Comparison of ENCODE assay signal across 2 fruit fly cellular contexts in the genomic region with DNA sequence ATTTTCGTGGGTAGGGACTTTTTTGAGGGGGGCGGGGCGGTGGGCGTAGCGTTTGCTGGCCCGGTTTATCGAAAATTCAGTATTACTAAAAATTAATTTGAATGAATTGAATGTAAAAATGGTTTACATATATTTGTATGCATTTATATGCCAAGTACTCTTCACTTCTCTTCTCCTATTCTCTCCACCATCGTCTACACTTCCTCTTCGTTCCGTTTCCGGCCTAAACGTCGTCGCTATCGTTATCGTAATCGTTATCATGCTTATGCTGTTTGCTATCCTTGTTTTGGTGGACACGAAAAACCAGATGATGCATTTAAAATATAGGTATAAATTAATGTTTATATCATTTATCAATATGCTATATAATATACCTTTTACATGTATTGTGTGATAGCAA.
TF ChIP-seq lines count a peak whose summit lies in the region.

No protein-coding gene starts in this region.

TF ChIP-seq in whole organism, embryonic, 481 proteins besides CTCF, POLR2A, EP300 and RAD21 (continued from another document and continues in another):
- no peak for TF ChIP-seq H2.0 (GFP tag; IDR thresholded peaks at IDR 0.05; lab: Robert Waterston, UW)
- no peak for TF ChIP-seq Usf (GFP tag; optimal IDR thresholded peaks at IDR 0.05; lab: Kevin White, UChicago)
- TF ChIP-seq CG31388 (GFP tag; optimal IDR thresholded peaks at IDR 0.05; lab: Kevin White, UChicago), result no peak
- TF ChIP-seq CG17612 (GFP tag; IDR thresholded peaks at IDR 0.05; lab: Robert Waterston, UW), result no peak
- no peak for TF ChIP-seq Atf6 (GFP tag; IDR thresholded peaks at IDR 0.05; lab: Robert Waterston, UW)
- no peak for TF ChIP-seq CG33213 (GFP tag; optimal IDR thresholded peaks at IDR 0.05; lab: Kevin White, UChicago)
- no peak for TF ChIP-seq kah (GFP tag; optimal IDR thresholded peaks at IDR 0.05; lab: Kevin White, UChicago)
- TF ChIP-seq CG16863 (GFP tag; optimal IDR thresholded peaks at IDR 0.05; lab: Kevin White, UChicago), result no peak
- TF ChIP-seq CG6272 (GFP tag; IDR thresholded peaks at IDR 0.05; lab: Robert Waterston, UW), result no peak
- peak; percentile 67 for TF ChIP-seq CG7987 (GFP tag; optimal IDR thresholded peaks at IDR 0.05; lab: Kevin White, UChicago)
- peak; percentile 48 for TF ChIP-seq sens (GFP tag; lab: Kevin White, UChicago)
- TF ChIP-seq Rx (GFP tag; IDR thresholded peaks at IDR 0.05; lab: Robert Waterston, UW), result no peak
- no peak for TF ChIP-seq prd (optimal IDR thresholded peaks at IDR 0.05; lab: Kevin White, UChicago)
- TF ChIP-seq prd (GFP tag; IDR thresholded peaks at IDR 0.05; lab: Robert Waterston, UW), result no peak
- TF ChIP-seq sr (GFP tag; IDR thresholded peaks at IDR 0.05; lab: Robert Waterston, UW), result 0 out of 3 replicates have a peak, but pooled peaks have one; percentile 28
- TF ChIP-seq ci (GFP tag; IDR thresholded peaks at IDR 0.05; lab: Robert Waterston, UW), result peak; percentile 63; the same call in 1 of the 3 replicates
- TF ChIP-seq Lpt (GFP tag; optimal IDR thresholded peaks at IDR 0.05; lab: Kevin White, UChicago), result no peak
- no peak for TF ChIP-seq aop (GFP tag; IDR thresholded peaks at IDR 0.05; lab: Robert Waterston, UW)
- TF ChIP-seq CG4707 (GFP tag; optimal IDR thresholded peaks at IDR 0.05; lab: Kevin White, UChicago), result peak; percentile 45
- TF ChIP-seq CG14441 (GFP tag; IDR thresholded peaks at IDR 0.05; lab: Robert Waterston, UW), result no peak
- peak; percentile 48 for TF ChIP-seq HHEX (GFP tag; optimal IDR thresholded peaks at IDR 0.05; lab: Kevin White, UChicago)
- TF ChIP-seq CG10366 (GFP tag; IDR thresholded peaks at IDR 0.05; lab: Robert Waterston, UW), result no peak
- TF ChIP-seq unpg (GFP tag; optimal IDR thresholded peaks at IDR 0.05; lab: Kevin White, UChicago), result peak; percentile 30
- TF ChIP-seq hkb (optimal IDR thresholded peaks at IDR 0.05; lab: Kevin White, UChicago), result no peak
- TF ChIP-seq hkb (GFP tag; IDR thresholded peaks at IDR 0.05; lab: Robert Waterston, UW), result peak; percentile 13; the same call in 1 of the 2 replicates
- 0 out of 2 replicates have a peak, but pooled peaks have one; percentile 13 for TF ChIP-seq Dref (GFP tag; IDR thresholded peaks at IDR 0.05; lab: Robert Waterston, UW)
- TF ChIP-seq D (optimal IDR thresholded peaks at IDR 0.05; lab: Kevin White, UChicago), result no peak
- TF ChIP-seq D (GFP tag; optimal IDR thresholded peaks at IDR 0.05; lab: Kevin White, UChicago), result no peak
- TF ChIP-seq sug (tag; optimal IDR thresholded peaks at IDR 0.05; lab: Kevin White, UChicago), result no peak
- TF ChIP-seq ems (GFP tag; optimal IDR thresholded peaks at IDR 0.05; lab: Kevin White, UChicago), result no peak
- no peak for TF ChIP-seq run (tag; optimal IDR thresholded peaks at IDR 0.05; lab: Kevin White, UChicago)
- TF ChIP-seq CG31365 (tag; optimal IDR thresholded peaks at IDR 0.05; lab: Kevin White, UChicago), result no peak
- no peak for TF ChIP-seq CG42726 (GFP tag; IDR thresholded peaks at IDR 0.05; lab: Robert Waterston, UW; ENCODE audit: partially characterized antibody)
- no peak for TF ChIP-seq tin (GFP tag; optimal IDR thresholded peaks at IDR 0.05; lab: Kevin White, UChicago)
- TF ChIP-seq CG17361 (GFP tag; IDR thresholded peaks at IDR 0.05; lab: Robert Waterston, UW), result no peak
- no peak for TF ChIP-seq CG11560 (tag; IDR thresholded peaks at IDR 0.05; lab: Robert Waterston, UW)
- no peak for TF ChIP-seq CrebB (tag; optimal IDR thresholded peaks at IDR 0.05; lab: Kevin White, UChicago)
- TF ChIP-seq CG9817 (tag; optimal IDR thresholded peaks at IDR 0.05; lab: Kevin White, UChicago), result no peak
- TF ChIP-seq CG7963 (GFP tag; IDR thresholded peaks at IDR 0.05; lab: Robert Waterston, UW; ENCODE audit: partially characterized antibody), result no peak
- no peak for TF ChIP-seq zen2 (GFP tag; IDR thresholded peaks at IDR 0.05; lab: Robert Waterston, UW; ENCODE audit: partially characterized antibody)
- peak; percentile 6 for TF ChIP-seq CG13775 (GFP tag; optimal IDR thresholded peaks at IDR 0.05; lab: Kevin White, UChicago)
- no peak for TF ChIP-seq Awh (GFP tag; IDR thresholded peaks at IDR 0.05; lab: Robert Waterston, UW)
- TF ChIP-seq CG13296 (GFP tag; optimal IDR thresholded peaks at IDR 0.05; lab: Kevin White, UChicago), result peak; percentile 50
- TF ChIP-seq H15 (GFP tag; IDR thresholded peaks at IDR 0.05; lab: Robert Waterston, UW), result no peak
- no peak for TF ChIP-seq lab (GFP tag; optimal IDR thresholded peaks at IDR 0.05; lab: Kevin White, UChicago)
- no peak for TF ChIP-seq chn (GFP tag; optimal IDR thresholded peaks at IDR 0.05; lab: Kevin White, UChicago)
- TF ChIP-seq fd102C (GFP tag; optimal IDR thresholded peaks at IDR 0.05; lab: Kevin White, UChicago), result no peak
- TF ChIP-seq bbx (GFP tag; IDR thresholded peaks at IDR 0.05; lab: Robert Waterston, UW; ENCODE audit: partially characterized antibody), result no peak
- TF ChIP-seq toy (GFP tag; IDR thresholded peaks at IDR 0.05; lab: Robert Waterston, UW), result no peak
- no peak for TF ChIP-seq HmgD (GFP tag; optimal IDR thresholded peaks at IDR 0.05; lab: Kevin White, UChicago)
- TF ChIP-seq crol (GFP tag; IDR thresholded peaks at IDR 0.05; lab: Robert Waterston, UW), result peak; percentile 57
- no peak for TF ChIP-seq CG6791 (GFP tag; IDR thresholded peaks at IDR 0.05; lab: Robert Waterston, UW; ENCODE audit: partially characterized antibody)
- TF ChIP-seq cato (GFP tag; optimal IDR thresholded peaks at IDR 0.05; lab: Kevin White, UChicago; ENCODE audit: borderline replicate concordance), result no peak
- TF ChIP-seq CG9876 (GFP tag; optimal IDR thresholded peaks at IDR 0.05; lab: Kevin White, UChicago), result no peak
- TF ChIP-seq bowl (GFP tag; IDR thresholded peaks at IDR 0.05; lab: Robert Waterston, UW), result no peak
- TF ChIP-seq CG32767 (GFP tag; IDR thresholded peaks at IDR 0.05; lab: Robert Waterston, UW), result no peak
- TF ChIP-seq Sin3A (optimal IDR thresholded peaks at IDR 0.05; lab: Kevin White, UChicago), result no peak
- TF ChIP-seq HmgZ (tag; optimal IDR thresholded peaks at IDR 0.05; lab: Kevin White, UChicago), result no peak
- no peak for TF ChIP-seq CG31224 (GFP tag; IDR thresholded peaks at IDR 0.05; lab: Robert Waterston, UW)
- TF ChIP-seq pros (GFP tag; optimal IDR thresholded peaks at IDR 0.05; lab: Kevin White, UChicago), result no peak
- TF ChIP-seq da (GFP tag; optimal IDR thresholded peaks at IDR 0.05; lab: Kevin White, UChicago), result no peak
- no peak for TF ChIP-seq CG34224 (GFP tag; IDR thresholded peaks at IDR 0.05; lab: Robert Waterston, UW; ENCODE audit: partially characterized antibody)
- no peak for TF ChIP-seq slp2 (GFP tag; optimal IDR thresholded peaks at IDR 0.05; lab: Kevin White, UChicago)
- TF ChIP-seq CG33557 (GFP tag; optimal IDR thresholded peaks at IDR 0.05; lab: Kevin White, UChicago), result no peak
- TF ChIP-seq Side (GFP tag; optimal IDR thresholded peaks at IDR 0.05; lab: Kevin White, UChicago), result no peak
- no peak for TF ChIP-seq Scr (GFP tag; IDR thresholded peaks at IDR 0.05; lab: Robert Waterston, UW; ENCODE audit: partially characterized antibody)

TF ChIP-seq in whole organism, prepupa, 60 proteins besides CTCF, POLR2A, EP300 and RAD21 (continued from another document):
- TF ChIP-seq spab (GFP tag; optimal IDR thresholded peaks at IDR 0.05; lab: Kevin White, UChicago), result no peak
- no peak for TF ChIP-seq Eip75B (GFP tag; optimal IDR thresholded peaks at IDR 0.05; lab: Kevin White, UChicago)
- TF ChIP-seq fkh (GFP tag; optimal IDR thresholded peaks at IDR 0.05; lab: Kevin White, UChicago), result no peak
- TF ChIP-seq pdm3 (GFP tag; optimal IDR thresholded peaks at IDR 0.05; lab: Kevin White, UChicago), result no peak
- peak; percentile 18 for TF ChIP-seq CG7368 (GFP tag; optimal IDR thresholded peaks at IDR 0.05; lab: Kevin White, UChicago)
- TF ChIP-seq CG6276 (GFP tag; optimal IDR thresholded peaks at IDR 0.05; lab: Kevin White, UChicago), result no peak
- no peak for TF ChIP-seq Lpt (GFP tag; optimal IDR thresholded peaks at IDR 0.05; lab: Kevin White, UChicago)
- no peak for TF ChIP-seq dsx (GFP tag; optimal IDR thresholded peaks at IDR 0.05; lab: Kevin White, UChicago; ENCODE audit: poor library complexity, severe bottlenecking)
- no peak for TF ChIP-seq CG6808 (GFP tag; optimal IDR thresholded peaks at IDR 0.05; lab: Kevin White, UChicago)
- no peak for TF ChIP-seq Met (GFP tag; optimal IDR thresholded peaks at IDR 0.05; lab: Kevin White, UChicago)
- TF ChIP-seq achi (GFP tag; optimal IDR thresholded peaks at IDR 0.05; lab: Kevin White, UChicago), result peak; percentile 11
- no peak for TF ChIP-seq lz (GFP tag; optimal IDR thresholded peaks at IDR 0.05; lab: Kevin White, UChicago)
- no peak for TF ChIP-seq CG4318 (GFP tag; optimal IDR thresholded peaks at IDR 0.05; lab: Kevin White, UChicago)
- TF ChIP-seq Smox (GFP tag; optimal IDR thresholded peaks at IDR 0.05; lab: Kevin White, UChicago), result no peak
- TF ChIP-seq vri (GFP tag; optimal IDR thresholded peaks at IDR 0.05; lab: Kevin White, UChicago), result no peak
- peak; percentile 36 for TF ChIP-seq CG6854 (GFP tag; optimal IDR thresholded peaks at IDR 0.05; lab: Kevin White, UChicago)
- TF ChIP-seq CG34406 (GFP tag; optimal IDR thresholded peaks at IDR 0.05; lab: Kevin White, UChicago), result peak; percentile 14
- no peak for TF ChIP-seq CG1621 (tag; optimal IDR thresholded peaks at IDR 0.05; lab: Kevin White, UChicago)
- no peak for TF ChIP-seq CG31627 (GFP tag; optimal IDR thresholded peaks at IDR 0.05; lab: Kevin White, UChicago)
- no peak for TF ChIP-seq CG8319 (GFP tag; optimal IDR thresholded peaks at IDR 0.05; lab: Kevin White, UChicago)
- TF ChIP-seq CG11294 (GFP tag; IDR thresholded peaks at IDR 0.05; lab: Robert Waterston, UW), result no peak
- no peak for TF ChIP-seq CG10669 (GFP tag; optimal IDR thresholded peaks at IDR 0.05; lab: Kevin White, UChicago)
- no peak for TF ChIP-seq Hr39 (GFP tag; optimal IDR thresholded peaks at IDR 0.05; lab: Kevin White, UChicago)
- TF ChIP-seq net (GFP tag; optimal IDR thresholded peaks at IDR 0.05; lab: Kevin White, UChicago), result no peak
- no peak for TF ChIP-seq CG11762 (GFP tag; optimal IDR thresholded peaks at IDR 0.05; lab: Kevin White, UChicago; ENCODE audit: insufficient read depth)
- TF ChIP-seq Eip78C (GFP tag; lab: Kevin White, UChicago), result peak; percentile 69
- no peak for TF ChIP-seq Sox14 (GFP tag; optimal IDR thresholded peaks at IDR 0.05; lab: Kevin White, UChicago)
- TF ChIP-seq Hr38 (GFP tag; optimal IDR thresholded peaks at IDR 0.05; lab: Kevin White, UChicago), result no peak
- TF ChIP-seq CG15336 (GFP tag; IDR thresholded peaks at IDR 0.05; lab: Robert Waterston, UW), result no peak
- TF ChIP-seq CG10631 (GFP tag; optimal IDR thresholded peaks at IDR 0.05; lab: Kevin White, UChicago), result no peak
- TF ChIP-seq dac (GFP tag; optimal IDR thresholded peaks at IDR 0.05; lab: Kevin White, UChicago), result no peak
- no peak for TF ChIP-seq CG6792 (GFP tag; optimal IDR thresholded peaks at IDR 0.05; lab: Kevin White, UChicago)
- no peak for TF ChIP-seq CG6163 (GFP tag; IDR thresholded peaks at IDR 0.05; lab: Robert Waterston, UW)
- TF ChIP-seq Ets96B (tag; optimal IDR thresholded peaks at IDR 0.05; lab: Kevin White, UChicago), result no peak
- peak; percentile 25 for TF ChIP-seq CG3919 (GFP tag; optimal IDR thresholded peaks at IDR 0.05; lab: Kevin White, UChicago)
